Worm (Caenorhabditis elegans) whole organism, early embryonic: ENCODE results near the gene F53F4.18.

ENCODE experiments used
- F13C5.2 ChIP-seq: sonication (generic microtip); optimal IDR thresholded peaks from 2 replicates; lab custom pipeline; 2017; ENCODE audit warnings: mild to moderate bottlenecking, missing genetic modification characterization, inconsistent platforms, missing compliant biosample characterization
- aly-1 ChIP-seq: sonication (generic microtip); optimal IDR thresholded peaks from 2 replicates; lab custom pipeline; 2016; ENCODE audit warnings: missing genetic modification characterization, missing compliant biosample characterization
- ama-1 ChIP-seq: fragments of 150-350 bp; optimal IDR thresholded peaks from 2 replicates; lab custom pipeline; 2014
- ceh-13 ChIP-seq: fragments of 200-800 bp; sonication (Bioruptor generic); optimal IDR thresholded peaks from 2 replicates; lab custom pipeline; 2018; ENCODE audit warnings: mild to moderate bottlenecking, missing genetic modification characterization, missing compliant biosample characterization
- ceh-36 ChIP-seq: sonication (generic microtip); optimal IDR thresholded peaks from 2 replicates; lab custom pipeline; 2016; ENCODE audit warnings: missing genetic modification characterization, inconsistent platforms, missing compliant biosample characterization
- flt-1 ChIP-seq: fragments of 200-800 bp; sonication (Bioruptor generic); IDR thresholded peaks from 2 replicates; pipeline ENCODE4 v1.3.6; 2022; ENCODE audit warnings: missing genetic modification characterization, missing compliant biosample characterization
- hmbx-1 ChIP-seq: sonication (generic microtip); optimal IDR thresholded peaks from 2 replicates; lab custom pipeline; 2016; ENCODE audit warnings: mild to moderate bottlenecking, missing genetic modification characterization, missing compliant biosample characterization
- hmg-4 ChIP-seq: fragments of 200-800 bp; sonication (Bioruptor generic); optimal IDR thresholded peaks from 2 replicates; lab custom pipeline; 2018; ENCODE audit warnings: mild to moderate bottlenecking, missing genetic modification characterization, missing compliant biosample characterization
- pes-1 ChIP-seq: fragments of 200-800 bp; sonication (Bioruptor generic); IDR thresholded peaks from 2 replicates; pipeline ENCODE4 v1.3.6; 2022; ENCODE audit warnings: missing genetic modification reagents, missing genetic modification characterization, missing compliant biosample characterization
- tra-4 ChIP-seq: sonication (generic microtip); optimal IDR thresholded peaks from 2 replicates; lab custom pipeline; 2017; ENCODE audit warnings: missing genetic modification characterization, missing compliant biosample characterization

- no peak for TF ChIP-seq flt-1
- TF ChIP-seq ama-1 (lab: Kevin White, UChicago): no peak
- TF ChIP-seq hmg-4 (GFP tag; lab: Kevin White, UChicago): no peak
- TF ChIP-seq ceh-13: no peak
- no peak for TF ChIP-seq F13C5.2 (tag; lab: Kevin White, UChicago)
- TF ChIP-seq ceh-36 (tag; lab: Kevin White, UChicago): no peak
- no peak for TF ChIP-seq tra-4 (tag; lab: Kevin White, UChicago)
- no peak for TF ChIP-seq pes-1 (GFP tag; lab: Robert Waterston, UW)
- TF ChIP-seq aly-1 (tag; lab: Kevin White, UChicago): no peak
- no peak for TF ChIP-seq hmbx-1 (tag; lab: Kevin White, UChicago)
Measured at ce11 chrV:13589494-13590176, at the start of gene F53F4.18, which contains the start of gene F53F4.2.
